Fruit fly (Drosophila melanogaster) whole organism, embryonic: Measurements from ENCODE around the gene Gga.
A peak's percentile ranks its signal among the peaks of the same experiment; 100 is the strongest.

ENCODE experiments used
- CG11085 ChIP-seq: fragments of 200-800 bp; sonication (Bioruptor generic); IDR thresholded peaks from 2 replicates; pipeline ENCODE4 v1.3.6; 2022; ENCODE audit warnings: missing biosample characterization, missing genetic modification characterization
- CG11696 ChIP-seq: fragments of 200-800 bp; sonication (Bioruptor generic); IDR thresholded peaks from 2 replicates; pipeline ENCODE4 v1.3.6; 2022; ENCODE audit warnings: missing biosample characterization, missing genetic modification characterization
- CG13287 ChIP-seq: fragments of 200-800 bp; sonication (Bioruptor generic); IDR thresholded peaks from 2 replicates; pipeline ENCODE4 v1.3.6; 2022; ENCODE audit warnings: missing biosample characterization, missing genetic modification characterization; ENCODE audit not compliant: partially characterized antibody
- CG13894 ChIP-seq: fragments of 200-800 bp; sonication (Bioruptor generic); optimal IDR thresholded peaks from 3 replicates; lab custom pipeline; 2018; ENCODE audit warnings: missing biosample characterization, mild to moderate bottlenecking, missing genetic modification characterization, moderate library complexity
- CG14014 ChIP-seq: fragments of 200-800 bp; sonication (Bioruptor generic); IDR thresholded peaks from 2 replicates; pipeline ENCODE4 v1.3.6; 2022; ENCODE audit warnings: missing biosample characterization, missing genetic modification characterization
- CG15696 ChIP-seq: fragments of 200-800 bp; sonication (Bioruptor generic); optimal IDR thresholded peaks from 2 replicates; lab custom pipeline; 2019; ENCODE audit warnings: missing biosample characterization, mild to moderate bottlenecking, missing genetic modification characterization, moderate library complexity
- CG16813 ChIP-seq: fragments of 200-800 bp; sonication (Bioruptor generic); IDR thresholded peaks from 3 replicates; pipeline ENCODE4 v1.3.6; 2022; ENCODE audit warnings: missing biosample characterization, missing genetic modification characterization; ENCODE audit not compliant: partially characterized antibody
- CG18262 ChIP-seq: fragments of 200-800 bp; optimal IDR thresholded peaks from 3 replicates; lab custom pipeline; 2019; ENCODE audit warnings: missing biosample characterization, mild to moderate bottlenecking, missing genetic modification characterization, moderate library complexity
- CG2202 ChIP-seq: fragments of 200-800 bp; sonication (Bioruptor generic); optimal IDR thresholded peaks from 2 replicates; lab custom pipeline; 2018; ENCODE audit warnings: missing biosample characterization, mild to moderate bottlenecking, missing genetic modification characterization
- CG31441 ChIP-seq: fragments of 200-800 bp; sonication (Bioruptor generic); IDR thresholded peaks from 2 replicates; pipeline ENCODE4 v1.3.6; 2022; ENCODE audit warnings: missing biosample characterization, missing genetic modification characterization
- CG3407 ChIP-seq: fragments of 200-800 bp; sonication (Bioruptor generic); optimal IDR thresholded peaks from 2 replicates; lab custom pipeline; 2018; ENCODE audit warnings: missing biosample characterization, mild to moderate bottlenecking, missing genetic modification characterization
- CG4424 ChIP-seq: fragments of 200-800 bp; sonication (Bioruptor generic); optimal IDR thresholded peaks from 3 replicates; lab custom pipeline; 2016; ENCODE audit warnings: missing biosample characterization, missing genetic modification characterization
- CG4820 ChIP-seq: fragments of 200-800 bp; sonication (Bioruptor generic); optimal IDR thresholded peaks from 3 replicates; lab custom pipeline; 2016; ENCODE audit warnings: missing biosample characterization, missing genetic modification characterization
- CG6175 ChIP-seq: fragments of 200-800 bp; sonication (Bioruptor generic); IDR thresholded peaks from 3 replicates; pipeline ENCODE4 v1.3.6; 2022; ENCODE audit warnings: missing biosample characterization, missing genetic modification characterization
- CTCF ChIP-seq: fragments of 200-800 bp; sonication (Bioruptor generic); optimal IDR thresholded peaks from 2 replicates; lab custom pipeline; 2017; ENCODE audit warnings: missing biosample characterization, mild to moderate bottlenecking, missing genetic modification characterization, moderate library complexity
- Deaf1 ChIP-seq: fragments of 200-800 bp; optimal IDR thresholded peaks from 3 replicates; lab custom pipeline; 2019; ENCODE audit warnings: missing biosample characterization, mild to moderate bottlenecking, missing genetic modification characterization, moderate library complexity
- Doc2 ChIP-seq: fragments of 200-800 bp; sonication (Bioruptor generic); IDR thresholded peaks from 2 replicates; pipeline ENCODE4 v1.3.6; 2022; ENCODE audit warnings: missing biosample characterization, missing genetic modification characterization
- GATAe ChIP-seq: fragments of 200-800 bp; sonication (Bioruptor generic); conservative IDR thresholded peaks from 2 replicates; pipeline ENCODE4 v1.3.6; 2022; ENCODE audit warnings: missing biosample characterization, missing genetic modification characterization
- HHEX ChIP-seq: fragments of 200-800 bp; sonication (Bioruptor generic); optimal IDR thresholded peaks from 3 replicates; lab custom pipeline; 2017; ENCODE audit warnings: missing biosample characterization, mild to moderate bottlenecking, missing genetic modification characterization, missing genetic modification reagents
- HLHmδ ChIP-seq: fragments of 200-800 bp; sonication (Bioruptor generic); optimal IDR thresholded peaks from 2 replicates; lab custom pipeline; 2018; ENCODE audit warnings: missing biosample characterization, mild to moderate bottlenecking, missing genetic modification characterization, moderate library complexity
- HmgZ ChIP-seq: fragments of 200-800 bp; sonication (Bioruptor generic); optimal IDR thresholded peaks from 2 replicates; lab custom pipeline; 2018; ENCODE audit warnings: missing biosample characterization, mild to moderate bottlenecking, missing genetic modification characterization
- Hr3 ChIP-seq: fragments of 200-800 bp; sonication (Bioruptor generic); optimal IDR thresholded peaks from 3 replicates; lab custom pipeline; 2016; ENCODE audit warnings: missing biosample characterization, missing genetic modification characterization
- Kr ChIP-seq: fragments of 200-800 bp; sonication (Bioruptor generic); optimal IDR thresholded peaks from 2 replicates; lab custom pipeline; 2017; ENCODE audit warnings: missing biosample characterization, mild to moderate bottlenecking, missing genetic modification characterization
- Nf-YC ChIP-seq: fragments of 200-800 bp; optimal IDR thresholded peaks from 3 replicates; lab custom pipeline; 2019; ENCODE audit warnings: missing biosample characterization, mild to moderate bottlenecking, missing genetic modification characterization, moderate library complexity
- Side ChIP-seq: fragments of 200-800 bp; sonication (Bioruptor generic); optimal IDR thresholded peaks from 2 replicates; lab custom pipeline; 2016; ENCODE audit warnings: missing biosample characterization, missing genetic modification characterization
- Stat92E ChIP-seq, 3 experiments: fragments of >200 bp in 2 of 3; fragments of 200-800 bp in 1 of 3; sonication (Bioruptor generic) in 1 of 3; optimal IDR thresholded peaks; 2 replicates each; lab custom pipeline; 2017 to 2019; ENCODE audit warnings: missing biosample characterization in 3 of 3, missing genetic modification characterization in 3 of 3, mild to moderate bottlenecking in 1 of 3, moderate library complexity in 1 of 3
- ac ChIP-seq: fragments of 200-800 bp; sonication (Bioruptor generic); optimal IDR thresholded peaks from 3 replicates; lab custom pipeline; 2017; ENCODE audit warnings: missing biosample characterization, mild to moderate bottlenecking, missing genetic modification characterization
- ase ChIP-seq: fragments of 200-800 bp; sonication (Bioruptor generic); IDR thresholded peaks from 3 replicates; pipeline ENCODE4 v1.3.6; 2022; ENCODE audit warnings: missing biosample characterization, missing genetic modification characterization
- ato ChIP-seq: fragments of 200-800 bp; sonication (Bioruptor generic); IDR thresholded peaks from 2 replicates; pipeline ENCODE4 v1.3.6; 2022; ENCODE audit warnings: missing biosample characterization, missing genetic modification characterization; ENCODE audit not compliant: partially characterized antibody
- cad ChIP-seq: fragments of >200 bp; optimal IDR thresholded peaks from 2 replicates; lab custom pipeline; 2017; ENCODE audit warnings: missing biosample characterization, missing genetic modification characterization
- cas ChIP-seq: fragments of 200-800 bp; sonication (Bioruptor generic); IDR thresholded peaks from 2 replicates; pipeline ENCODE4 v1.3.6; 2022; ENCODE audit warnings: missing biosample characterization, missing genetic modification characterization
- corto ChIP-seq: fragments of 200-800 bp; sonication (Bioruptor generic); optimal IDR thresholded peaks from 2 replicates; lab custom pipeline; 2016; ENCODE audit warnings: missing biosample characterization, mild to moderate bottlenecking, missing genetic modification characterization, moderate library complexity
- croc ChIP-seq: fragments of 200-800 bp; sonication (Bioruptor generic); conservative IDR thresholded peaks from 3 replicates; pipeline ENCODE4 v1.3.6; 2022; ENCODE audit warnings: missing biosample characterization, missing genetic modification characterization
- fd96Cb ChIP-seq: fragments of 200-800 bp; sonication (Bioruptor generic); optimal IDR thresholded peaks from 2 replicates; lab custom pipeline; 2018; ENCODE audit warnings: missing biosample characterization, mild to moderate bottlenecking, missing genetic modification characterization, moderate library complexity
- ftz-f1 ChIP-seq: fragments of 200-800 bp; sonication (Bioruptor generic); optimal IDR thresholded peaks from 2 replicates; lab custom pipeline; 2016; ENCODE audit warnings: missing biosample characterization, missing genetic modification characterization
- gro ChIP-seq: fragments of 200-800 bp; sonication (Bioruptor generic); optimal IDR thresholded peaks from 2 replicates; lab custom pipeline; 2016; ENCODE audit warnings: missing biosample characterization, missing genetic modification characterization
- ind ChIP-seq: fragments of 200-800 bp; sonication (Bioruptor generic); optimal IDR thresholded peaks from 3 replicates; lab custom pipeline; 2016; ENCODE audit warnings: missing biosample characterization, missing genetic modification characterization
- insv ChIP-seq, 2 experiments: fragments of 200-800 bp; sonication (Bioruptor generic); optimal IDR thresholded peaks; 3 replicates each; lab custom pipeline; 2016 to 2018; ENCODE audit warnings: missing biosample characterization in 2 of 2, missing genetic modification characterization in 2 of 2
- jing ChIP-seq: fragments of 200-800 bp; sonication (Bioruptor generic); optimal IDR thresholded peaks from 2 replicates; lab custom pipeline; 2018; ENCODE audit warnings: missing biosample characterization, mild to moderate bottlenecking, missing genetic modification characterization
- knrl ChIP-seq: fragments of 200-800 bp; sonication (Bioruptor generic); IDR thresholded peaks from 3 replicates; pipeline ENCODE4 v1.3.6; 2022; ENCODE audit warnings: missing biosample characterization, missing genetic modification characterization; ENCODE audit not compliant: partially characterized antibody
- nom ChIP-seq: fragments of 200-800 bp; sonication (Bioruptor generic); optimal IDR thresholded peaks from 2 replicates; lab custom pipeline; 2017; ENCODE audit warnings: missing biosample characterization, missing genetic modification characterization, mild to moderate bottlenecking, moderate library complexity, missing genetic modification reagents
- pb ChIP-seq: fragments of 200-800 bp; sonication (Bioruptor generic); optimal IDR thresholded peaks from 3 replicates; lab custom pipeline; 2016; ENCODE audit warnings: missing biosample characterization, missing genetic modification characterization
- pita ChIP-seq: fragments of 200-800 bp; sonication (Bioruptor generic); optimal IDR thresholded peaks from 2 replicates; lab custom pipeline; 2017; ENCODE audit warnings: missing biosample characterization, mild to moderate bottlenecking, missing genetic modification characterization
- pnt ChIP-seq: fragments of 200-800 bp; sonication (Bioruptor generic); optimal IDR thresholded peaks from 3 replicates; lab custom pipeline; 2016; ENCODE audit warnings: missing biosample characterization, missing genetic modification characterization
- rib ChIP-seq: fragments of 200-800 bp; sonication (Bioruptor generic); IDR thresholded peaks from 2 replicates; pipeline ENCODE4 v1.3.6; 2022; ENCODE audit warnings: missing biosample characterization, missing genetic modification characterization
- tgo ChIP-seq: fragments of 200-800 bp; sonication (Bioruptor generic); IDR thresholded peaks from 3 replicates; pipeline ENCODE4 v1.3.6; 2022; ENCODE audit warnings: missing biosample characterization, missing genetic modification characterization
- tin ChIP-seq: fragments of 200-800 bp; sonication (Bioruptor generic); optimal IDR thresholded peaks from 3 replicates; lab custom pipeline; 2016; ENCODE audit warnings: missing biosample characterization, missing genetic modification characterization
- tll ChIP-seq, 2 experiments: fragments of 200-800 bp in 1 of 2; fragments of >200 bp in 1 of 2; sonication (Bioruptor generic) in 1 of 2; optimal IDR thresholded peaks; 2 replicates each; lab custom pipeline; 2017 to 2019; ENCODE audit warnings: missing biosample characterization in 2 of 2, missing genetic modification characterization in 2 of 2, mild to moderate bottlenecking in 1 of 2, moderate library complexity in 1 of 2
- twi ChIP-seq: fragments of 200-800 bp; optimal IDR thresholded peaks from 2 replicates; lab custom pipeline; 2019; ENCODE audit warnings: missing biosample characterization, mild to moderate bottlenecking, missing genetic modification characterization, moderate library complexity
- unc-4 ChIP-seq: fragments of 200-800 bp; sonication (Bioruptor generic); IDR thresholded peaks from 2 replicates; pipeline ENCODE4 v1.3.6; 2022; ENCODE audit warnings: missing biosample characterization, missing genetic modification characterization; ENCODE audit not compliant: partially characterized antibody

The Gga gene

DNA sequence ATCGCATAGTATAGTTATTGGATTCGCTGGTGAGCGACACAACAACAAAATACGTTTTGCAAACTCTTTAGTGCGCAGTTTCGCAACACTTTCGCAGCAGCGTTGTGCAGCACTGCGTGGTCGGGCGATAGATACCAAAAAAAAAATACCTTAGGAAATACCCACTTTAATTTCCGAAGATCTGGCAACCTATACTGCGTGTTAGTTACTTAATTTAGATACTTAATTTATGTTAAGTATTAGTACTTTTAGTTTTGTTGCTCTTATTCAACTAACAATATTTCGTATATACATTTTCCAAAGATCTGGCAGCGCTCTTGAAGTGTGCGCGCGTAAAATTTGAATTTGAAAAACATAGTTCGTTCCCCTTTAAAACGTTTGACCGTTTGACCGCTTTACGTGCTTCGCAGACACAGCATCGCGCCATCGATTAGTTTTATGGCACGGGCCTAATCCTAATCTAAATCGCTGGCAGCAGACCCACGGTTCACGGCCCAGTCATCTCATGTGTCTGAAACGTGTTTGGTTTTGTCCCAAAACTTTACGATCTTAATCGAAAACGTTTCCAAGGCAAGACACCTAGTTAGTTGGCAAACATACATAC is 20.8 kb upstream of the Gga start, which contains the start of gene LPCAT (continued):
- TF ChIP-seq tll (GFP tag; optimal IDR thresholded peaks at IDR 0.05; lab: Kevin White, UChicago), result no peak
- TF ChIP-seq nom (GFP tag; lab: Kevin White, UChicago), result peak; percentile 1
- peak; percentile 68 for TF ChIP-seq fd96Cb
- TF ChIP-seq corto, result no peak
- peak; percentile 74; the same call in 1 of the 2 replicates for TF ChIP-seq CG11085
- TF ChIP-seq CG2202 (tag; lab: Kevin White, UChicago), result no peak
- peak; percentile 20 for TF ChIP-seq pb (GFP tag; lab: Kevin White, UChicago)
- peak; percentile 94 for TF ChIP-seq CG13894
- TF ChIP-seq HLHmδ, result no peak
- TF ChIP-seq cad (GFP tag; lab: Kevin White, UChicago), result no peak
- peak; percentile 85 for TF ChIP-seq ind (GFP tag; lab: Kevin White, UChicago)
- no peak for TF ChIP-seq Nf-YC (tag; lab: Kevin White, UChicago)
- peak; percentile 80 for TF ChIP-seq knrl (GFP tag; lab: Robert Waterston, UW)
- no peak for TF ChIP-seq ac (GFP tag; lab: Kevin White, UChicago)
- peak; percentile 80 for TF ChIP-seq gro (GFP tag; lab: Kevin White, UChicago)
- TF ChIP-seq rib (GFP tag; lab: Robert Waterston, UW), result peak; percentile 79
- peak; percentile 62 for TF ChIP-seq Side (GFP tag; lab: Kevin White, UChicago)
- no peak for TF ChIP-seq ftz-f1 (GFP tag; lab: Kevin White, UChicago)
- TF ChIP-seq CG14014 (GFP tag; lab: Robert Waterston, UW), result peak; percentile 84
- no peak for TF ChIP-seq Kr (GFP tag; lab: Kevin White, UChicago)
- peak; percentile 79 for TF ChIP-seq CG4820
- peak; percentile 62 for TF ChIP-seq CG4424
- no peak for TF ChIP-seq Stat92E (GFP tag; optimal IDR thresholded peaks at IDR 0.05; lab: Kevin White, UChicago)
- TF ChIP-seq tin (GFP tag; lab: Kevin White, UChicago), result peak; percentile 83
- peak; percentile 74 for TF ChIP-seq HHEX (GFP tag; lab: Kevin White, UChicago)
- TF ChIP-seq unc-4 (GFP tag; lab: Robert Waterston, UW), result peak; percentile 83
- no peak for TF ChIP-seq jing
- peak; percentile 25 for TF ChIP-seq CG18262 (tag; lab: Kevin White, UChicago)
- no peak for TF ChIP-seq pita
- TF ChIP-seq twi, result no peak
- peak; percentile 83 for TF ChIP-seq CG15696 (tag; lab: Kevin White, UChicago)
- TF ChIP-seq Hr3 (GFP tag; lab: Kevin White, UChicago), result peak; percentile 69
- 0 out of 2 replicates have a peak, but pooled peaks have one; percentile 17 for TF ChIP-seq CG31441 (GFP tag; lab: Robert Waterston, UW)
- no peak for TF ChIP-seq Doc2 (GFP tag; lab: Robert Waterston, UW)
- TF ChIP-seq cas (GFP tag; lab: Robert Waterston, UW), result peak; percentile 22; the same call in 1 of the 2 replicates
- peak; percentile 84 for TF ChIP-seq CG16813 (GFP tag; lab: Robert Waterston, UW)
- TF ChIP-seq CG11696, result no peak
- TF ChIP-seq tgo (GFP tag; lab: Robert Waterston, UW), result peak; percentile 64; the same call in 2 of the 3 replicates
- peak; percentile 54; the same call in 1 of the 3 replicates for TF ChIP-seq CG6175 (GFP tag; lab: Robert Waterston, UW)
- TF ChIP-seq CTCF (GFP tag; lab: Kevin White, UChicago), result peak; percentile 50
- no peak for TF ChIP-seq Deaf1 (tag; lab: Kevin White, UChicago)
- no peak for TF ChIP-seq GATAe (GFP tag; lab: Robert Waterston, UW)
- peak; percentile 69 for TF ChIP-seq HmgZ (tag; lab: Kevin White, UChicago)
- no peak; the same call in 1 of the 2 replicates for TF ChIP-seq ato
- peak; percentile 67; the same call in 2 of the 3 replicates for TF ChIP-seq ase (GFP tag; lab: Robert Waterston, UW)
- no peak for TF ChIP-seq insv (GFP tag; optimal IDR thresholded peaks at IDR 0.05; lab: Kevin White, UChicago)
- TF ChIP-seq pnt (GFP tag; lab: Kevin White, UChicago), result peak; percentile 81
- TF ChIP-seq CG3407 (GFP tag; lab: Kevin White, UChicago), result no peak
- TF ChIP-seq croc, result peak; percentile 56
- peak; percentile 90 for TF ChIP-seq CG13287 (GFP tag; lab: Robert Waterston, UW)
